Worm (Caenorhabditis elegans) whole organism, mixed stage, embryonic: ENCODE data around the gene rbmx-2.

Source experiments
- blmp-1 ChIP-seq: fragments of 150-350 bp; optimal IDR thresholded peaks from 2 replicates; lab custom pipeline; 2014; ENCODE audit warnings: missing biosample characterization, missing genetic modification characterization
- elt-1 ChIP-seq: sonication (generic microtip); optimal IDR thresholded peaks from 2 replicates; lab custom pipeline; 2017; ENCODE audit warnings: missing genetic modification characterization, mild to moderate bottlenecking, missing compliant biosample characterization, antibody characterized with exemption, moderate library complexity, borderline replicate concordance; ENCODE audit not compliant: insufficient read depth
- lin-13 ChIP-seq: fragments of 150-350 bp; optimal IDR thresholded peaks from 2 replicates; lab custom pipeline; 2014; ENCODE audit warnings: missing biosample characterization, missing genetic modification characterization
- lsy-2 ChIP-seq: fragments of 150-350 bp; optimal IDR thresholded peaks from 2 replicates; lab custom pipeline; 2014; ENCODE audit warnings: missing biosample characterization, missing genetic modification characterization
- mab-5 ChIP-seq: fragments of 150-350 bp; optimal IDR thresholded peaks from 2 replicates; lab custom pipeline; 2014; ENCODE audit warnings: missing biosample characterization, missing genetic modification characterization
- mep-1 ChIP-seq: fragments of 150-350 bp; optimal IDR thresholded peaks from 2 replicates; lab custom pipeline; 2017; ENCODE audit warnings: missing biosample characterization, missing genetic modification reagents, missing genetic modification characterization, inconsistent platforms
- nhr-237 ChIP-seq: fragments of 150-350 bp; optimal IDR thresholded peaks from 2 replicates; lab custom pipeline; 2014; ENCODE audit warnings: missing biosample characterization, missing genetic modification characterization
- nhr-28 ChIP-seq: fragments of 150-350 bp; optimal IDR thresholded peaks from 2 replicates; lab custom pipeline; 2014; ENCODE audit warnings: missing biosample characterization, missing genetic modification characterization
- snpc-4 ChIP-seq: fragments of 150-350 bp; optimal IDR thresholded peaks from 2 replicates; lab custom pipeline; 2014; ENCODE audit warnings: missing biosample characterization, missing genetic modification characterization
- sptf-1 ChIP-seq: sonication (generic microtip); optimal IDR thresholded peaks from 2 replicates; lab custom pipeline; 2017; ENCODE audit warnings: mild to moderate bottlenecking, missing genetic modification characterization, moderate library complexity, missing compliant biosample characterization
- unc-39 ChIP-seq: fragments of 150-350 bp; optimal IDR thresholded peaks from 2 replicates; lab custom pipeline; 2014; ENCODE audit warnings: missing biosample characterization, missing genetic modification characterization
- unc-62 ChIP-seq: fragments of 150-350 bp; optimal IDR thresholded peaks from 2 replicates; lab custom pipeline; 2014; ENCODE audit warnings: missing biosample characterization, missing genetic modification reagents, missing genetic modification characterization

ce11 chrII:6148369-6148768 lies 48.4 kb downstream of the rbmx-2 start:
- TF ChIP-seq mab-5 (tag; lab: Kevin White, UChicago) (no peak), lsy-2 (tag; lab: Kevin White, UChicago) (no peak), blmp-1 (tag; lab: Kevin White, UChicago) (no peak), snpc-4 (tag; lab: Kevin White, UChicago) (no peak), mep-1 (no peak), nhr-28 (tag; lab: Kevin White, UChicago) (no peak), nhr-237 (no peak), unc-62 (no peak), sptf-1 (no peak), lin-13 (no peak), elt-1 (tag; lab: Kevin White, UChicago) (no peak), unc-39 (tag; lab: Kevin White, UChicago) (no peak)
